Fruit fly (Drosophila melanogaster) whole organism, adult: ENCODE measurements around the gene CG4278.

Source experiments
- CG11617 ChIP-seq: fragments of 200-800 bp; sonication (Bioruptor generic); optimal IDR thresholded peaks from 2 replicates; lab custom pipeline; 2017; ENCODE audit warnings: mild to moderate bottlenecking, missing biosample characterization, missing genetic modification reagents, missing genetic modification characterization
- CG12768 ChIP-seq: fragments of 200-800 bp; sonication (Bioruptor generic); optimal IDR thresholded peaks from 2 replicates; lab custom pipeline; 2017; ENCODE audit warnings: missing biosample characterization, missing genetic modification characterization, mild to moderate bottlenecking, moderate library complexity, missing genetic modification reagents
- CG14711 ChIP-seq: fragments of 200-800 bp; sonication (Bioruptor generic); optimal IDR thresholded peaks from 2 replicates; lab custom pipeline; 2018; ENCODE audit warnings: missing biosample characterization, mild to moderate bottlenecking, missing genetic modification characterization, moderate library complexity
- CG1620 ChIP-seq: fragments of 200-800 bp; sonication (Bioruptor generic); optimal IDR thresholded peaks from 2 replicates; lab custom pipeline; 2016; ENCODE audit warnings: missing biosample characterization, missing genetic modification characterization
- CG33017 ChIP-seq: fragments of 200-800 bp; sonication (Bioruptor generic); optimal IDR thresholded peaks from 2 replicates; lab custom pipeline; 2018; ENCODE audit warnings: missing biosample characterization, mild to moderate bottlenecking, missing genetic modification characterization, moderate library complexity
- CG5204 ChIP-seq: fragments of 200-800 bp; sonication (Bioruptor generic); optimal IDR thresholded peaks from 2 replicates; lab custom pipeline; 2016; ENCODE audit warnings: missing biosample characterization, missing genetic modification characterization
- CG7045 ChIP-seq: fragments of 200-800 bp; sonication (Bioruptor generic); optimal IDR thresholded peaks from 2 replicates; lab custom pipeline; 2017; ENCODE audit warnings: missing biosample characterization, mild to moderate bottlenecking, missing genetic modification characterization
- CG7101 ChIP-seq: fragments of 200-800 bp; sonication (Bioruptor generic); optimal IDR thresholded peaks from 2 replicates; lab custom pipeline; 2018; ENCODE audit warnings: missing biosample characterization, mild to moderate bottlenecking, missing genetic modification characterization, moderate library complexity
- Clk ChIP-seq: fragments of 200-800 bp; sonication (Bioruptor generic); optimal IDR thresholded peaks from 2 replicates; lab custom pipeline; 2017; ENCODE audit warnings: missing biosample characterization, missing genetic modification characterization
- Crg-1 ChIP-seq: fragments of 200-800 bp; sonication (Bioruptor generic); optimal IDR thresholded peaks from 2 replicates; lab custom pipeline; 2016; ENCODE audit warnings: missing biosample characterization, missing genetic modification characterization
- Hr96 ChIP-seq: fragments of 200-800 bp; sonication (Bioruptor generic); optimal IDR thresholded peaks from 2 replicates; lab custom pipeline; 2016; ENCODE audit warnings: missing biosample characterization, missing genetic modification characterization
- Mnt ChIP-seq: fragments of 200-800 bp; sonication (Bioruptor generic); optimal IDR thresholded peaks from 2 replicates; lab custom pipeline; 2016; ENCODE audit warnings: missing biosample characterization, mild to moderate bottlenecking, missing genetic modification characterization
- bab1 ChIP-seq: fragments of 200-800 bp; sonication (Bioruptor generic); optimal IDR thresholded peaks from 3 replicates; lab custom pipeline; 2019; ENCODE audit warnings: missing biosample characterization, mild to moderate bottlenecking, missing genetic modification characterization, moderate library complexity
- cic ChIP-seq: fragments of 200-800 bp; sonication (Bioruptor generic); optimal IDR thresholded peaks from 2 replicates; lab custom pipeline; 2017; ENCODE audit warnings: missing biosample characterization, mild to moderate bottlenecking, missing genetic modification characterization, moderate library complexity
- cnc ChIP-seq, 2 experiments: fragments of >200 bp; optimal IDR thresholded peaks; 2 replicates each; lab custom pipeline; 2017
- kay ChIP-seq: fragments of 200-800 bp; sonication (Bioruptor generic); peaks from one replicate; lab custom pipeline; 2016; ENCODE audit warnings: missing biosample characterization, missing genetic modification characterization, borderline replicate concordance
- ovo ChIP-seq: fragments of 200-800 bp; sonication (Bioruptor generic); optimal IDR thresholded peaks from 2 replicates; lab custom pipeline; 2016; ENCODE audit warnings: missing biosample characterization, missing genetic modification characterization
- pad ChIP-seq: fragments of 200-800 bp; sonication (Bioruptor generic); optimal IDR thresholded peaks from 3 replicates; lab custom pipeline; 2017; ENCODE audit warnings: missing biosample characterization, missing genetic modification characterization, mild to moderate bottlenecking, moderate library complexity, missing genetic modification reagents
- tj ChIP-seq: fragments of 200-800 bp; sonication (Bioruptor generic); optimal IDR thresholded peaks from 3 replicates; lab custom pipeline; 2017; ENCODE audit warnings: missing biosample characterization, mild to moderate bottlenecking, missing genetic modification characterization, moderate library complexity
- toe ChIP-seq: fragments of 200-800 bp; sonication (Bioruptor generic); optimal IDR thresholded peaks from 2 replicates; lab custom pipeline; 2016; ENCODE audit warnings: missing biosample characterization, missing genetic modification characterization

CG4278 gene

dm6 chr2L:16319743-16320142 lies 7.1 kb upstream of the CG4278 start:
- TF ChIP-seq cic (peak; percentile 88), kay (GFP tag; lab: Kevin White, UChicago) (peak; percentile 82), pad (peak; percentile 14), CG12768 (GFP tag; lab: Kevin White, UChicago) (peak; percentile 52), toe (GFP tag; lab: Kevin White, UChicago) (no peak), CG33017 (peak; percentile 36), CG14711 (tag; lab: Kevin White, UChicago) (no peak), bab1 (no peak), CG7101 (tag; lab: Kevin White, UChicago) (no peak), Crg-1 (GFP tag; lab: Kevin White, UChicago) (no peak), Mnt (GFP tag; lab: Kevin White, UChicago) (peak; percentile 45), Clk (peak; percentile 32), cnc (optimal IDR thresholded peaks at IDR 0.05; lab: Kevin White, UChicago) (no peak), CG11617 (GFP tag; lab: Kevin White, UChicago) (no peak), CG5204 (GFP tag; lab: Kevin White, UChicago) (no peak), Hr96 (GFP tag; lab: Kevin White, UChicago) (no peak), ovo (GFP tag; lab: Kevin White, UChicago) (no peak), CG1620 (GFP tag; lab: Kevin White, UChicago) (no peak), tj (GFP tag; lab: Kevin White, UChicago) (peak; percentile 22), CG7045 (peak; percentile 20)

dm6 chr2L:16320428-16320827 lies 6.4 kb upstream of the CG4278 start:
- TF ChIP-seq Mnt (GFP tag; lab: Kevin White, UChicago), result no peak
- TF ChIP-seq CG5204 (GFP tag; lab: Kevin White, UChicago), result no peak
- no peak for TF ChIP-seq CG33017
- no peak for TF ChIP-seq Clk
- TF ChIP-seq cnc (optimal IDR thresholded peaks at IDR 0.05; lab: Kevin White, UChicago), result no peak
- TF ChIP-seq CG7101 (tag; lab: Kevin White, UChicago), result no peak
- no peak for TF ChIP-seq CG14711 (tag; lab: Kevin White, UChicago)
- TF ChIP-seq kay (GFP tag; lab: Kevin White, UChicago), result no peak
- no peak for TF ChIP-seq CG1620 (GFP tag; lab: Kevin White, UChicago)

dm6 chr2L:16321209-16321608 lies 5.7 kb upstream of the CG4278 start:
- TF ChIP-seq Crg-1 (GFP tag; lab: Kevin White, UChicago) (no peak), Mnt (GFP tag; lab: Kevin White, UChicago) (no peak), cic (no peak), CG14711 (tag; lab: Kevin White, UChicago) (no peak), tj (GFP tag; lab: Kevin White, UChicago) (no peak), CG7045 (no peak), CG5204 (GFP tag; lab: Kevin White, UChicago) (no peak), CG7101 (tag; lab: Kevin White, UChicago) (no peak), ovo (GFP tag; lab: Kevin White, UChicago) (no peak), kay (GFP tag; lab: Kevin White, UChicago) (no peak), CG1620 (GFP tag; lab: Kevin White, UChicago) (no peak), CG33017 (no peak), toe (GFP tag; lab: Kevin White, UChicago) (no peak), pad (no peak), CG11617 (GFP tag; lab: Kevin White, UChicago) (no peak)

dm6 chr2L:16321872-16322631 lies 4.8 kb upstream of the CG4278 start:
- TF ChIP-seq CG7045 (no peak), kay (GFP tag; lab: Kevin White, UChicago) (peak; percentile 22)

- TF ChIP-seq kay (GFP tag; lab: Kevin White, UChicago) (no peak), ovo (GFP tag; lab: Kevin White, UChicago) (no peak), CG7045 (no peak), cnc (optimal IDR thresholded peaks at IDR 0.05; lab: Kevin White, UChicago) (no peak), CG11617 (GFP tag; lab: Kevin White, UChicago) (no peak), CG5204 (GFP tag; lab: Kevin White, UChicago) (no peak), pad (no peak), Hr96 (GFP tag; lab: Kevin White, UChicago) (no peak), Crg-1 (GFP tag; lab: Kevin White, UChicago) (no peak), bab1 (no peak), CG7101 (tag; lab: Kevin White, UChicago) (no peak), CG33017 (no peak), Mnt (GFP tag; lab: Kevin White, UChicago) (no peak), cic (no peak), toe (GFP tag; lab: Kevin White, UChicago) (no peak), tj (GFP tag; lab: Kevin White, UChicago) (no peak), Clk (no peak), CG14711 (tag; lab: Kevin White, UChicago) (no peak), CG12768 (GFP tag; lab: Kevin White, UChicago) (no peak)
Measured at dm6 chr2L:16323544-16323943, 3.3 kb upstream of the CG4278 start.

dm6 chr2L:16324833-16325232 lies 2.0 kb upstream of the CG4278 start:
- TF ChIP-seq bab1 (no peak), toe (GFP tag; lab: Kevin White, UChicago) (peak; percentile 30), tj (GFP tag; lab: Kevin White, UChicago) (peak; percentile 83), Clk (peak; percentile 13), CG14711 (tag; lab: Kevin White, UChicago) (no peak), kay (GFP tag; lab: Kevin White, UChicago) (no peak), Crg-1 (GFP tag; lab: Kevin White, UChicago) (peak; percentile 38), pad (peak; percentile 88), CG12768 (GFP tag; lab: Kevin White, UChicago) (peak; percentile 72), CG1620 (GFP tag; lab: Kevin White, UChicago) (peak; percentile 6), ovo (GFP tag; lab: Kevin White, UChicago) (peak; percentile 86), CG5204 (GFP tag; lab: Kevin White, UChicago) (no peak), cnc (optimal IDR thresholded peaks at IDR 0.05; lab: Kevin White, UChicago) (no peak), CG7045 (no peak), cic (peak; percentile 30), Mnt (GFP tag; lab: Kevin White, UChicago) (peak; percentile 23), CG33017 (peak; percentile 41), Hr96 (GFP tag; lab: Kevin White, UChicago) (peak; percentile 22)
